Worm (Caenorhabditis elegans) whole organism, L1 larva: Measurements from ENCODE around the gene C27B7.5.

Experiments
- Y116A8C.19 ChIP-seq: sonication (generic microtip); optimal IDR thresholded peaks from 2 replicates; lab custom pipeline; 2016; ENCODE audit warnings: missing compliant biosample characterization, missing genetic modification characterization, borderline replicate concordance
- ama-1 ChIP-seq: fragments of 150-350 bp; optimal IDR thresholded peaks from 2 replicates; lab custom pipeline; 2014
- elt-2 ChIP-seq: sonication (generic microtip); optimal IDR thresholded peaks from 2 replicates; lab custom pipeline; 2016; ENCODE audit warnings: missing genetic modification characterization, mild to moderate bottlenecking, inconsistent platforms, missing compliant biosample characterization, missing genetic modification reagents
- mdl-1 ChIP-seq, 2 experiments: fragments of 150-350 bp; optimal IDR thresholded peaks; 2 replicates each; lab custom pipeline; 2014 to 2017; ENCODE audit warnings: missing biosample characterization in 2 of 2, missing genetic modification characterization in 2 of 2, inconsistent platforms in 1 of 2
- nhr-47 ChIP-seq: sonication (generic microtip); optimal IDR thresholded peaks from 2 replicates; lab custom pipeline; 2016; ENCODE audit warnings: mild to moderate bottlenecking, missing genetic modification characterization, moderate library complexity, missing compliant biosample characterization
- nhr-84 ChIP-seq: sonication (generic microtip); optimal IDR thresholded peaks from 2 replicates; lab custom pipeline; 2017; ENCODE audit warnings: missing biosample characterization, missing genetic modification characterization
- pqm-1 ChIP-seq: sonication (generic microtip); optimal IDR thresholded peaks from 3 replicates; lab custom pipeline; 2017; ENCODE audit warnings: missing biosample characterization, missing genetic modification characterization
- unc-130 ChIP-seq: fragments of 150-350 bp; optimal IDR thresholded peaks from 2 replicates; lab custom pipeline; 2017; ENCODE audit warnings: missing biosample characterization, missing genetic modification characterization, inconsistent platforms
- ztf-11 ChIP-seq, 2 experiments: sonication (generic microtip); optimal IDR thresholded peaks; 2 replicates each; lab custom pipeline; 2016 to 2017; ENCODE audit warnings: missing genetic modification characterization in 2 of 2, missing biosample characterization in 1 of 2, missing compliant biosample characterization in 1 of 2

- TF ChIP-seq nhr-84 (no peak), Y116A8C.19 (tag; lab: Kevin White, UChicago) (no peak), ama-1 (lab: Kevin White, UChicago) (no peak), ztf-11 (tag; optimal IDR thresholded peaks at IDR 0.05; lab: Kevin White, UChicago) (no peak), nhr-47 (tag; lab: Kevin White, UChicago) (no peak), mdl-1 (tag; optimal IDR thresholded peaks at IDR 0.05; lab: Kevin White, UChicago) (no peak), unc-130 (tag; lab: Kevin White, UChicago) (no peak), pqm-1 (tag; lab: Kevin White, UChicago) (no peak), elt-2 (tag; lab: Kevin White, UChicago) (no peak)
Observed at ce11 chrIV:8923381-8923780, 21.9 kb downstream of the C27B7.5 start.
